Fruit fly (Drosophila melanogaster) whole organism, embryonic: ENCODE measurements around the gene Ir68b.

Source experiments
- Asciz ChIP-seq: fragments of 200-800 bp; sonication (Bioruptor generic); optimal IDR thresholded peaks from 2 replicates; lab custom pipeline; 2017; ENCODE audit warnings: missing biosample characterization, mild to moderate bottlenecking, missing genetic modification characterization, missing genetic modification reagents
- BtbVII ChIP-seq: fragments of 200-800 bp; sonication (Bioruptor generic); optimal IDR thresholded peaks from 3 replicates; lab custom pipeline; 2017; ENCODE audit warnings: missing biosample characterization, mild to moderate bottlenecking, missing genetic modification characterization
- CG10274 ChIP-seq: fragments of 200-800 bp; sonication (Bioruptor generic); optimal IDR thresholded peaks from 3 replicates; lab custom pipeline; 2017; ENCODE audit warnings: missing biosample characterization, mild to moderate bottlenecking, missing genetic modification characterization
- CG14667 ChIP-seq: fragments of 200-800 bp; sonication (Bioruptor generic); IDR thresholded peaks from 2 replicates; pipeline ENCODE4 v1.3.6; 2022; ENCODE audit warnings: missing biosample characterization, missing genetic modification characterization
- CG15073 ChIP-seq: fragments of 200-800 bp; sonication (Bioruptor generic); optimal IDR thresholded peaks from 2 replicates; lab custom pipeline; 2016; ENCODE audit warnings: missing biosample characterization, missing genetic modification characterization
- CG17361 ChIP-seq: fragments of 200-800 bp; sonication (Bioruptor generic); IDR thresholded peaks from 3 replicates; pipeline ENCODE4 v1.3.6; 2022; ENCODE audit warnings: missing biosample characterization, missing genetic modification characterization
- CG17385 ChIP-seq: fragments of 200-800 bp; sonication (Bioruptor generic); optimal IDR thresholded peaks from 3 replicates; lab custom pipeline; 2018; ENCODE audit warnings: missing biosample characterization, mild to moderate bottlenecking, missing genetic modification characterization
- CG31224 ChIP-seq: fragments of 200-800 bp; sonication (Bioruptor generic); IDR thresholded peaks from 2 replicates; pipeline ENCODE4 v1.3.6; 2022; ENCODE audit warnings: missing biosample characterization, missing genetic modification characterization
- CG31365 ChIP-seq: fragments of 200-800 bp; sonication (Bioruptor generic); optimal IDR thresholded peaks from 2 replicates; lab custom pipeline; 2018; ENCODE audit warnings: missing biosample characterization, mild to moderate bottlenecking, missing genetic modification characterization
- CG3847 ChIP-seq: fragments of 200-800 bp; sonication (Bioruptor generic); IDR thresholded peaks from 2 replicates; pipeline ENCODE4 v1.3.6; 2022; ENCODE audit warnings: missing biosample characterization, missing genetic modification characterization
- CG4617 ChIP-seq: fragments of 200-800 bp; sonication (Bioruptor generic); optimal IDR thresholded peaks from 3 replicates; lab custom pipeline; 2016; ENCODE audit warnings: missing biosample characterization, missing genetic modification characterization, borderline replicate concordance
- CG6254 ChIP-seq: fragments of 200-800 bp; sonication (Bioruptor generic); optimal IDR thresholded peaks from 3 replicates; lab custom pipeline; 2017; ENCODE audit warnings: mild to moderate bottlenecking, missing biosample characterization, missing genetic modification reagents, missing genetic modification characterization
- CG7963 ChIP-seq: fragments of 200-800 bp; sonication (Bioruptor generic); IDR thresholded peaks from 3 replicates; pipeline ENCODE4 v1.3.6; 2022; ENCODE audit warnings: missing biosample characterization, missing genetic modification characterization; ENCODE audit not compliant: partially characterized antibody
- CG8089 ChIP-seq: fragments of 200-800 bp; sonication (Bioruptor generic); optimal IDR thresholded peaks from 3 replicates; lab custom pipeline; 2016; ENCODE audit warnings: missing biosample characterization, missing genetic modification characterization
- CG8924 ChIP-seq: fragments of 200-800 bp; optimal IDR thresholded peaks from 3 replicates; lab custom pipeline; 2019; ENCODE audit warnings: missing biosample characterization, mild to moderate bottlenecking, missing genetic modification characterization, moderate library complexity
- Dfd ChIP-seq, 2 experiments: fragments of >200 bp; optimal IDR thresholded peaks; 2 replicates each; lab custom pipeline; 2017; ENCODE audit warnings: missing biosample characterization in 2 of 2, missing genetic modification characterization in 2 of 2
- Dp ChIP-seq: fragments of 200-800 bp; sonication (Bioruptor generic); optimal IDR thresholded peaks from 2 replicates; lab custom pipeline; 2018; ENCODE audit warnings: missing biosample characterization, mild to moderate bottlenecking, missing genetic modification characterization, moderate library complexity
- Drgx ChIP-seq: fragments of 200-800 bp; sonication (Bioruptor generic); IDR thresholded peaks from 2 replicates; pipeline ENCODE4 v1.3.6; 2022; ENCODE audit warnings: missing biosample characterization, missing genetic modification characterization
- Elba2 ChIP-seq: fragments of 200-800 bp; sonication (Bioruptor generic); optimal IDR thresholded peaks from 3 replicates; lab custom pipeline; 2016; ENCODE audit warnings: missing biosample characterization, missing genetic modification characterization
- Ets65A ChIP-seq: fragments of 200-800 bp; sonication (Bioruptor generic); peaks from one replicate; lab custom pipeline; 2016; ENCODE audit warnings: missing biosample characterization, missing genetic modification characterization
- H2.0 ChIP-seq: fragments of 200-800 bp; sonication (Bioruptor generic); IDR thresholded peaks from 2 replicates; pipeline ENCODE4 v1.3.6; 2022; ENCODE audit warnings: missing biosample characterization, missing genetic modification characterization
- Kr ChIP-seq: fragments of 200-800 bp; sonication (Bioruptor generic); optimal IDR thresholded peaks from 2 replicates; lab custom pipeline; 2017; ENCODE audit warnings: missing biosample characterization, mild to moderate bottlenecking, missing genetic modification characterization
- Myb ChIP-seq: fragments of 200-800 bp; sonication (Bioruptor generic); optimal IDR thresholded peaks from 2 replicates; lab custom pipeline; 2016; ENCODE audit warnings: missing biosample characterization, missing genetic modification characterization
- Rx ChIP-seq: fragments of 200-800 bp; sonication (Bioruptor generic); IDR thresholded peaks from 2 replicates; pipeline ENCODE4 v1.3.6; 2022; ENCODE audit warnings: missing biosample characterization, missing genetic modification characterization
- Xrp1 ChIP-seq: fragments of 200-800 bp; sonication (Bioruptor generic); IDR thresholded peaks from 2 replicates; pipeline ENCODE4 v1.3.6; 2022; ENCODE audit warnings: missing biosample characterization, missing genetic modification characterization
- bsh ChIP-seq, 2 experiments: fragments of 200-800 bp; sonication (Bioruptor generic); optimal IDR thresholded peaks; 2 replicates each; lab custom pipeline; 2017 to 2018; ENCODE audit warnings: mild to moderate bottlenecking in 2 of 2, missing biosample characterization in 2 of 2, missing genetic modification characterization in 2 of 2, moderate library complexity in 1 of 2
- cato ChIP-seq: fragments of 200-800 bp; sonication (Bioruptor generic); optimal IDR thresholded peaks from 2 replicates; lab custom pipeline; 2016; ENCODE audit warnings: missing biosample characterization, missing genetic modification characterization, borderline replicate concordance
- crol ChIP-seq: fragments of 200-800 bp; sonication (Bioruptor generic); IDR thresholded peaks from 2 replicates; pipeline ENCODE4 v1.3.6; 2022; ENCODE audit warnings: missing biosample characterization, missing genetic modification characterization
- danr ChIP-seq: fragments of 200-800 bp; sonication (Bioruptor generic); IDR thresholded peaks from 2 replicates; pipeline ENCODE4 v1.3.6; 2022; ENCODE audit warnings: missing biosample characterization, missing genetic modification characterization
- eyg ChIP-seq: fragments of 200-800 bp; sonication (Bioruptor generic); optimal IDR thresholded peaks from 3 replicates; lab custom pipeline; 2016; ENCODE audit warnings: missing biosample characterization, missing genetic modification characterization
- luna ChIP-seq: fragments of 200-800 bp; sonication (Bioruptor generic); optimal IDR thresholded peaks from 2 replicates; lab custom pipeline; 2016; ENCODE audit warnings: missing biosample characterization, missing genetic modification characterization
- maf-S ChIP-seq: fragments of 200-800 bp; sonication (Bioruptor generic); optimal IDR thresholded peaks from 2 replicates; lab custom pipeline; 2016; ENCODE audit warnings: missing biosample characterization, missing genetic modification characterization
- mam ChIP-seq: fragments of 200-800 bp; sonication (Bioruptor generic); optimal IDR thresholded peaks from 3 replicates; lab custom pipeline; 2016; ENCODE audit warnings: missing biosample characterization, missing genetic modification characterization
- nom ChIP-seq: fragments of 200-800 bp; sonication (Bioruptor generic); optimal IDR thresholded peaks from 2 replicates; lab custom pipeline; 2017; ENCODE audit warnings: missing biosample characterization, missing genetic modification characterization, mild to moderate bottlenecking, moderate library complexity, missing genetic modification reagents
- pnt ChIP-seq: fragments of 200-800 bp; sonication (Bioruptor generic); optimal IDR thresholded peaks from 3 replicates; lab custom pipeline; 2016; ENCODE audit warnings: missing biosample characterization, missing genetic modification characterization
- scrt ChIP-seq: fragments of 200-800 bp; sonication (Bioruptor generic); optimal IDR thresholded peaks from 2 replicates; lab custom pipeline; 2018; ENCODE audit warnings: missing biosample characterization, mild to moderate bottlenecking, missing genetic modification characterization, moderate library complexity
- sens ChIP-seq: fragments of 200-800 bp; sonication (Bioruptor generic); peaks from one replicate; lab custom pipeline; 2016; ENCODE audit warnings: missing biosample characterization, missing genetic modification characterization
- sim ChIP-seq: fragments of 200-800 bp; sonication (Bioruptor generic); IDR thresholded peaks from 2 replicates; pipeline ENCODE4 v1.3.6; 2022; ENCODE audit warnings: missing biosample characterization, missing genetic modification characterization
- slp2 ChIP-seq: fragments of 200-800 bp; sonication (Bioruptor generic); optimal IDR thresholded peaks from 2 replicates; lab custom pipeline; 2016; ENCODE audit warnings: missing biosample characterization, missing genetic modification characterization
- ssp ChIP-seq: fragments of 200-800 bp; sonication (Bioruptor generic); IDR thresholded peaks from 2 replicates; pipeline ENCODE4 v1.3.6; 2022; ENCODE audit warnings: missing biosample characterization, missing genetic modification characterization
- trh ChIP-seq: fragments of 200-800 bp; sonication (Bioruptor generic); optimal IDR thresholded peaks from 2 replicates; lab custom pipeline; 2016; ENCODE audit warnings: missing biosample characterization, missing genetic modification characterization
- unc-4 ChIP-seq: fragments of 200-800 bp; sonication (Bioruptor generic); IDR thresholded peaks from 2 replicates; pipeline ENCODE4 v1.3.6; 2022; ENCODE audit warnings: missing biosample characterization, missing genetic modification characterization; ENCODE audit not compliant: partially characterized antibody
- zf30C ChIP-seq: fragments of 200-800 bp; sonication (Bioruptor generic); optimal IDR thresholded peaks from 3 replicates; lab custom pipeline; 2018; ENCODE audit warnings: missing biosample characterization, mild to moderate bottlenecking, missing genetic modification characterization

Ir68b gene

dm6 chr3L:12111081-12111958 is 15.9 kb downstream of the Ir68b start (continued):
- peak; percentile 96 for TF ChIP-seq CG8924 (tag; lab: Kevin White, UChicago)
- no peak for TF ChIP-seq Dfd (GFP tag; optimal IDR thresholded peaks at IDR 0.05; lab: Kevin White, UChicago)
- TF ChIP-seq sim = peak; percentile 51; the same call in 1 of the 2 replicates
- TF ChIP-seq CG10274 (GFP tag; lab: Kevin White, UChicago) = no peak
- no peak for TF ChIP-seq scrt (GFP tag; lab: Kevin White, UChicago)
- no peak for TF ChIP-seq luna (GFP tag; lab: Kevin White, UChicago)
- TF ChIP-seq CG8089 (GFP tag; lab: Kevin White, UChicago) = no peak
- TF ChIP-seq CG31224 (GFP tag; lab: Robert Waterston, UW) = no peak
- no peak for TF ChIP-seq Myb (GFP tag; lab: Kevin White, UChicago)
- TF ChIP-seq CG15073 (GFP tag; lab: Kevin White, UChicago) = peak; percentile 27
- TF ChIP-seq eyg (GFP tag; lab: Kevin White, UChicago) = no peak
- peak; percentile 27 for TF ChIP-seq mam
- TF ChIP-seq Rx (GFP tag; lab: Robert Waterston, UW) = no peak
- TF ChIP-seq CG17385 (GFP tag; lab: Kevin White, UChicago) = peak; percentile 85
- no peak for TF ChIP-seq maf-S
- peak; percentile 73 for TF ChIP-seq BtbVII (GFP tag; lab: Kevin White, UChicago)
- peak; percentile 60 for TF ChIP-seq cato (GFP tag; lab: Kevin White, UChicago)
- TF ChIP-seq Kr = peak; percentile 14
- peak; percentile 30; the same call in 1 of the 2 replicates for TF ChIP-seq CG3847
- TF ChIP-seq slp2 (GFP tag; lab: Kevin White, UChicago) = peak; percentile 35
- TF ChIP-seq ssp (GFP tag; lab: Robert Waterston, UW) = peak; percentile 88; the same call in 1 of the 2 replicates
- TF ChIP-seq Ets65A (GFP tag; lab: Kevin White, UChicago) = peak; percentile 96
- no peak for TF ChIP-seq Elba2
- TF ChIP-seq, all 482 proteins: peak for 261

dm6 chr3L:12109045-12109632 is 18.1 kb downstream of the Ir68b start:
- TF ChIP-seq danr (GFP tag; lab: Robert Waterston, UW) (no peak), ssp (GFP tag; lab: Robert Waterston, UW) (no peak), H2.0 (GFP tag; lab: Robert Waterston, UW) (no peak), Drgx (GFP tag; lab: Robert Waterston, UW) (peak; percentile 60), CG14667 (GFP tag; lab: Robert Waterston, UW) (no peak), Asciz (GFP tag; lab: Kevin White, UChicago) (peak; percentile 4), trh (GFP tag; lab: Kevin White, UChicago) (no peak), pnt (GFP tag; lab: Kevin White, UChicago) (no peak), bsh (GFP tag; optimal IDR thresholded peaks at IDR 0.05; lab: Kevin White, UChicago) (peak in 1 of 2 experiments; percentile 32), Xrp1 (peak; percentile 30; the same call in 1 of the 2 replicates), sens (no peak), nom (peak; percentile 33), unc-4 (GFP tag; lab: Robert Waterston, UW) (no peak), zf30C (GFP tag; lab: Kevin White, UChicago) (no peak), CG4617 (GFP tag; lab: Kevin White, UChicago) (no peak), crol (GFP tag; lab: Robert Waterston, UW) (peak; percentile 64), Dp (GFP tag; lab: Kevin White, UChicago) (no peak), CG7963 (no peak), CG6254 (peak; percentile 4), CG17361 (GFP tag; lab: Robert Waterston, UW) (0 out of 3 replicates have a peak, but pooled peaks have one; percentile 7), CG31365 (tag; lab: Kevin White, UChicago) (no peak)
